Worm (Caenorhabditis elegans) whole organism, late embryonic: ENCODE results near the gene F28C6.10.

Experiments used
- C08G9.2 ChIP-seq: sonication (generic microtip); optimal IDR thresholded peaks from 2 replicates; lab custom pipeline; 2016; ENCODE audit warnings: mild to moderate bottlenecking, missing genetic modification characterization, moderate library complexity, missing compliant biosample characterization
- K02D7.2 ChIP-seq: sonication (generic microtip); optimal IDR thresholded peaks from 2 replicates; lab custom pipeline; 2017; ENCODE audit warnings: mild to moderate bottlenecking, missing genetic modification characterization, missing compliant biosample characterization
- K09A11.1 ChIP-seq: sonication (generic microtip); optimal IDR thresholded peaks from 2 replicates; lab custom pipeline; 2017; ENCODE audit warnings: antibody characterized with exemption, mild to moderate bottlenecking, missing genetic modification characterization, missing compliant biosample characterization; ENCODE audit not compliant: insufficient read depth
- ahr-1 ChIP-seq: sonication (generic microtip); optimal IDR thresholded peaks from 2 replicates; lab custom pipeline; 2016; ENCODE audit warnings: missing genetic modification characterization, missing compliant biosample characterization
- ceh-19 ChIP-seq: fragments of 200-800 bp; sonication (Bioruptor generic); optimal IDR thresholded peaks from 2 replicates; lab custom pipeline; 2018; ENCODE audit warnings: mild to moderate bottlenecking, missing genetic modification characterization, missing compliant biosample characterization
- ceh-30 ChIP-seq: fragments of 150-350 bp; optimal IDR thresholded peaks from 2 replicates; lab custom pipeline; 2014; ENCODE audit warnings: missing biosample characterization, missing genetic modification characterization
- ceh-31 ChIP-seq: sonication (generic microtip); optimal IDR thresholded peaks from 2 replicates; lab custom pipeline; 2016; ENCODE audit warnings: missing genetic modification characterization, missing compliant biosample characterization
- ceh-34 ChIP-seq: sonication (generic microtip); optimal IDR thresholded peaks from 2 replicates; lab custom pipeline; 2016; ENCODE audit warnings: mild to moderate bottlenecking, missing genetic modification characterization, missing compliant biosample characterization
- ceh-48 ChIP-seq: sonication (generic microtip); optimal IDR thresholded peaks from 2 replicates; lab custom pipeline; 2016; ENCODE audit warnings: missing genetic modification characterization, inconsistent platforms, missing compliant biosample characterization
- ceh-9 ChIP-seq: sonication (generic microtip); optimal IDR thresholded peaks from 2 replicates; lab custom pipeline; 2016; ENCODE audit warnings: mild to moderate bottlenecking, missing genetic modification characterization, inconsistent platforms, missing compliant biosample characterization
- che-1 ChIP-seq: sonication (generic microtip); optimal IDR thresholded peaks from 2 replicates; lab custom pipeline; 2016; ENCODE audit warnings: mild to moderate bottlenecking, missing genetic modification characterization, missing compliant biosample characterization
- elt-4 ChIP-seq: sonication (generic microtip); optimal IDR thresholded peaks from 2 replicates; lab custom pipeline; 2016; ENCODE audit warnings: missing genetic modification characterization, missing compliant biosample characterization
- ets-4 ChIP-seq: sonication (generic microtip); optimal IDR thresholded peaks from 2 replicates; lab custom pipeline; 2016; ENCODE audit warnings: missing genetic modification characterization, missing compliant biosample characterization
- hlh-13 ChIP-seq: fragments of 200-800 bp; sonication (Bioruptor generic); optimal IDR thresholded peaks from 2 replicates; lab custom pipeline; 2018; ENCODE audit warnings: mild to moderate bottlenecking, missing genetic modification characterization, missing compliant biosample characterization
- hlh-15 ChIP-seq: sonication (generic microtip); optimal IDR thresholded peaks from 2 replicates; lab custom pipeline; 2016; ENCODE audit warnings: missing genetic modification characterization, missing compliant biosample characterization
- hlh-30 ChIP-seq: sonication (generic microtip); optimal IDR thresholded peaks from 2 replicates; lab custom pipeline; 2017; ENCODE audit warnings: antibody characterized with exemption, missing genetic modification characterization, missing compliant biosample characterization; ENCODE audit not compliant: insufficient read depth
- hlh-8 ChIP-seq: sonication (generic microtip); optimal IDR thresholded peaks from 2 replicates; lab custom pipeline; 2016; ENCODE audit warnings: missing genotype, missing genetic modification characterization, missing compliant biosample characterization
- lin-11 ChIP-seq: fragments of 200-800 bp; sonication (Bioruptor generic); optimal IDR thresholded peaks from 2 replicates; lab custom pipeline; 2018; ENCODE audit warnings: mild to moderate bottlenecking, missing genetic modification characterization, missing compliant biosample characterization
- nfya-1 ChIP-seq: sonication (generic microtip); optimal IDR thresholded peaks from 2 replicates; lab custom pipeline; 2017; ENCODE audit warnings: missing genetic modification characterization, mild to moderate bottlenecking, missing compliant biosample characterization, antibody characterized with exemption, moderate library complexity
- nhr-232 ChIP-seq: sonication (generic microtip); optimal IDR thresholded peaks from 2 replicates; lab custom pipeline; 2016; ENCODE audit warnings: missing genetic modification characterization, missing compliant biosample characterization
- pag-3 ChIP-seq: sonication (generic microtip); optimal IDR thresholded peaks from 2 replicates; lab custom pipeline; 2016; ENCODE audit warnings: missing compliant biosample characterization, missing genetic modification characterization, borderline replicate concordance
- pat-9 ChIP-seq: fragments of 200-800 bp; sonication (Bioruptor generic); optimal IDR thresholded peaks from 2 replicates; lab custom pipeline; 2018; ENCODE audit warnings: mild to moderate bottlenecking, missing genetic modification characterization, moderate library complexity, missing compliant biosample characterization
- pax-1 ChIP-seq: fragments of 150-350 bp; optimal IDR thresholded peaks from 2 replicates; lab custom pipeline; 2014; ENCODE audit warnings: missing biosample characterization, missing genetic modification characterization
- pha-2 ChIP-seq: sonication (generic microtip); optimal IDR thresholded peaks from 2 replicates; lab custom pipeline; 2017; ENCODE audit warnings: mild to moderate bottlenecking, missing genetic modification characterization, missing compliant biosample characterization
- pqm-1 ChIP-seq: sonication (generic microtip); optimal IDR thresholded peaks from 2 replicates; lab custom pipeline; 2016; ENCODE audit warnings: missing genetic modification characterization, missing compliant biosample characterization
- pros-1 ChIP-seq: fragments of 150-350 bp; optimal IDR thresholded peaks from 2 replicates; lab custom pipeline; 2014; ENCODE audit warnings: missing biosample characterization, missing genetic modification reagents, missing genetic modification characterization
- ref-2 ChIP-seq: sonication (generic microtip); optimal IDR thresholded peaks from 2 replicates; lab custom pipeline; 2016; ENCODE audit warnings: missing genetic modification characterization, missing compliant biosample characterization
- rnt-1 ChIP-seq: sonication (generic microtip); optimal IDR thresholded peaks from 2 replicates; lab custom pipeline; 2016; ENCODE audit warnings: missing genetic modification characterization, missing compliant biosample characterization
- sox-2 ChIP-seq: fragments of 200-800 bp; sonication (Bioruptor generic); IDR thresholded peaks from 2 replicates; pipeline ENCODE4 v1.3.6; 2022; ENCODE audit warnings: missing genetic modification reagents, missing genetic modification characterization, missing compliant biosample characterization
- tbx-7 ChIP-seq: sonication (generic microtip); optimal IDR thresholded peaks from 2 replicates; lab custom pipeline; 2016; ENCODE audit warnings: missing genotype, missing genetic modification characterization, missing compliant biosample characterization
- ttx-3 ChIP-seq: sonication (generic microtip); optimal IDR thresholded peaks from 2 replicates; lab custom pipeline; 2016; ENCODE audit warnings: missing genetic modification reagents, missing genetic modification characterization, missing compliant biosample characterization
- unc-3 ChIP-seq, 2 experiments: fragments of 200-800 bp in 1 of 2; sonication (Bioruptor generic) in 1 of 2; sonication (generic microtip) in 1 of 2; conservative IDR thresholded peaks in 1 of 2; optimal IDR thresholded peaks in 1 of 2; 2 replicates each; pipeline versions ENCODE4 v1.3.6 to Lab custom; 2016 to 2022; ENCODE audit warnings: missing compliant biosample characterization in 2 of 2, missing genetic modification characterization in 2 of 2, missing genetic modification reagents in 1 of 2
- unc-42 ChIP-seq: sonication (generic microtip); optimal IDR thresholded peaks from 2 replicates; lab custom pipeline; 2016; ENCODE audit warnings: missing genotype, missing genetic modification characterization, missing compliant biosample characterization
- unc-86 ChIP-seq: sonication (generic microtip); optimal IDR thresholded peaks from 2 replicates; lab custom pipeline; 2016; ENCODE audit warnings: missing genetic modification characterization, missing compliant biosample characterization
- zip-5 ChIP-seq: sonication (generic microtip); optimal IDR thresholded peaks from 2 replicates; lab custom pipeline; 2016; ENCODE audit warnings: missing genetic modification characterization, missing compliant biosample characterization
- ztf-16 ChIP-seq: sonication (generic microtip); optimal IDR thresholded peaks from 2 replicates; lab custom pipeline; 2017; ENCODE audit warnings: missing genetic modification characterization, missing compliant biosample characterization

Gene F28C6.10

DNA sequence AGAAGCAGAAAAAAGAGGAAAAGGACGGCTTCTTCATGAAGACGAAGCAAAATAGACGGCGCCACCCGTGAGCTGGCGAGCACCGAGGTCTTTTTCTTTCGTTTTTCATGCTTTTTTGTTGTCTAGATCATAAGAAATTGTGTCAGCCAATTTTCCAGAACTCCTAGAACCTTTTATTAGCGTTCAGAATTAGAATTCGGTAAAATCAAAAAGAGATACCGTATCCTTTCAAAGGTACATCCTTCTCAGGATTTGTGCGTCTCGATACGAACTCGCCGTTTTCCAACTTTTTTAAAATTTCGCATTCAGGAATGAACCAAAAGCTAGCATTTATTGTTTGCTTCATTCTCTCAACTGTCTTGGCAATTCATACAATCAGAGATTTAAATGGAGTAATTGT, 34.7 kb upstream of the F28C6.10 start, which contains the start of gene F54C9.7:
Gene F54C9.7, plus strand, starts transcription at position 301 of the 400 bp plus-strand sequence.
- TF ChIP-seq hlh-15 (tag; lab: Kevin White, UChicago) (no peak), rnt-1 (no peak), ztf-16 (tag; lab: Kevin White, UChicago) (no peak), ceh-31 (tag; lab: Kevin White, UChicago) (no peak), ceh-30 (tag; lab: Kevin White, UChicago) (no peak), zip-5 (no peak), lin-11 (tag; lab: Kevin White, UChicago) (no peak), K09A11.1 (tag; lab: Kevin White, UChicago) (no peak), pha-2 (tag; lab: Kevin White, UChicago) (no peak), ceh-19 (GFP tag; lab: Kevin White, UChicago) (no peak), tbx-7 (tag; lab: Kevin White, UChicago) (no peak), hlh-30 (tag; lab: Kevin White, UChicago) (no peak), ttx-3 (no peak), pag-3 (tag; lab: Kevin White, UChicago) (no peak), unc-42 (no peak), elt-4 (tag; lab: Kevin White, UChicago) (no peak), hlh-8 (tag; lab: Kevin White, UChicago) (no peak)

DNA sequence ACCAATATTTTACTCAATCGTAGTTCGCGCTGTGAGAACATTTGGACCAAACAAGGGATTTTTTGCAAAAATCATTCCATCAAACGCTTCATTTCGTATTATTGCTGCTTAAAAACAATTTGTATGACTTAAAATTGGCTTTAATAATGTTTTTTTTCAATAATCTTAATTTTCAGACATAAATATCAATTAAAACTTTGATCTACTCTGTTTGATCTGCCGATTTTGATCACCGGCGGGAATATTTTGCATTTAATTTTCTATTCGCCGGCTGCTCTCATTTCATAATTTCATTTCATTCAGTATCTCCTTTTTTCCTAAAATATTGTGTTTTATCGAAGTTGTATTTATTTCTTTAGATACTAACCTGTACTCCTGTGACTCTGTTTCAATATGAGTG, 32.6 kb upstream of the F28C6.10 start, which contains the start of gene puf-5:
Gene puf-5, plus strand, starts transcription at position 358 of the 400 bp plus-strand sequence.
- no peak for TF ChIP-seq pros-1 (tag; lab: Kevin White, UChicago)
- TF ChIP-seq unc-42: no peak
- TF ChIP-seq ahr-1 (tag; lab: Kevin White, UChicago): no peak
- no peak for TF ChIP-seq ztf-16 (tag; lab: Kevin White, UChicago)
- no peak for TF ChIP-seq ets-4 (tag; lab: Kevin White, UChicago)
- no peak for TF ChIP-seq hlh-15 (tag; lab: Kevin White, UChicago)
- TF ChIP-seq lin-11 (tag; lab: Kevin White, UChicago): no peak
- no peak for TF ChIP-seq pat-9 (tag; lab: Kevin White, UChicago)
- TF ChIP-seq nhr-232 (tag; lab: Kevin White, UChicago): no peak
- TF ChIP-seq C08G9.2: no peak
- no peak for TF ChIP-seq ceh-48 (tag; lab: Kevin White, UChicago)
- no peak for TF ChIP-seq unc-86 (tag; lab: Kevin White, UChicago)
- no peak for TF ChIP-seq zip-5
- TF ChIP-seq ref-2 (tag; lab: Kevin White, UChicago): no peak

DNA sequence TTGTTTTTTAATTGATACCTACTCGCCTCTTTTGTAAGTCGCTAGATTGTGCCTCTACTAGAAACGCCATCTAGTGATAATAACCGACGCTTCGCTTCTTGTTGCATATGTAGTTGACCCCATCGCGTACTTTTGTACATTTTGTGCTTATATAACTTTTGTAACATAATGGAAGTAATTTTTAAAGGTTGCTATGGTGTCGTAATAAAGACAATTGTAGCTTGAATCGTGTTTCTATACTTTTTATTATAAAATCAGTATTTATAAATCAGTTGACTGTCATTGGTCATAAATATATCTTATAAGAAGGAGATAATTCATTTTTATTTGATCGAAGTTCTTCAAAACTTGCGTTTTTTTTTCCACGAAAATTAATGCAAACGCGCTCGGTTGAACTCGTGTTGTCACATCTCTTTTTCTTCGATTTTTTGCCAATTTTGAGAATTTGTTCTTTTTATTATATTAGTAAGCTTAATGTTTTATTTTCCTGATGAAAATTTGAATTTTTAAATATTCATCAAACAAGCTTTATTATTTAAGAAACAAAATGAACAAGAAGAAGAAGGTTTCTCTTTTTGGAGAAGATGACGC, 30.2 kb upstream of the F28C6.10 start, which contains the start of gene F54C9.9:
Gene F54C9.9, plus strand, starts transcription at position 541 of the 591 bp plus-strand sequence.
- no peak for TF ChIP-seq K02D7.2 (tag; lab: Kevin White, UChicago)
- no peak for TF ChIP-seq nfya-1
- TF ChIP-seq pax-1: no peak
- no peak for TF ChIP-seq unc-86 (tag; lab: Kevin White, UChicago)
- TF ChIP-seq tbx-7 (tag; lab: Kevin White, UChicago): no peak
- TF ChIP-seq sox-2 (GFP tag; lab: Robert Waterston, UW): no peak
- TF ChIP-seq nhr-232 (tag; lab: Kevin White, UChicago): no peak
- TF ChIP-seq ceh-34 (tag; lab: Kevin White, UChicago): no peak
- no peak for TF ChIP-seq pag-3 (tag; lab: Kevin White, UChicago)
- TF ChIP-seq unc-3 (GFP tag; conservative IDR thresholded peaks at IDR 0.05; lab: Robert Waterston, UW): no peak
- no peak for TF ChIP-seq unc-3 (tag; optimal IDR thresholded peaks at IDR 0.05; lab: Kevin White, UChicago)
- no peak for TF ChIP-seq C08G9.2
- no peak for TF ChIP-seq ceh-9 (tag; lab: Kevin White, UChicago)
- no peak for TF ChIP-seq che-1 (tag; lab: Kevin White, UChicago)
- TF ChIP-seq hlh-13 (GFP tag; lab: Kevin White, UChicago): no peak
- no peak for TF ChIP-seq pqm-1 (tag; lab: Kevin White, UChicago)
